Worm (Caenorhabditis elegans) whole organism, young adult: Measurements from ENCODE around the gene Y66D12A.8.

Source experiments
- F49E8.2 ChIP-seq: sonication (generic microtip); optimal IDR thresholded peaks from 3 replicates; lab custom pipeline; 2017; ENCODE audit warnings: missing genetic modification characterization, mild to moderate bottlenecking, missing compliant biosample characterization, antibody characterized with exemption, moderate library complexity; ENCODE audit not compliant: insufficient read depth
- aptf-3 ChIP-seq: fragments of 200-800 bp; sonication (Bioruptor generic); IDR thresholded peaks from 2 replicates; pipeline ENCODE4 v1.3.6; 2022; ENCODE audit warnings: missing genetic modification characterization, missing compliant biosample characterization
- attf-5 ChIP-seq: fragments of 200-800 bp; sonication (Bioruptor generic); optimal IDR thresholded peaks from 2 replicates; lab custom pipeline; 2018; ENCODE audit warnings: mild to moderate bottlenecking, missing genetic modification characterization, missing compliant biosample characterization
- mcd-1 ChIP-seq: fragments of 200-800 bp; sonication (Bioruptor generic); IDR thresholded peaks from 2 replicates; pipeline ENCODE4 v1.3.6; 2022; ENCODE audit warnings: missing genetic modification reagents, missing genetic modification characterization, missing compliant biosample characterization
- nhr-179 ChIP-seq: sonication (generic microtip); optimal IDR thresholded peaks from 2 replicates; lab custom pipeline; 2016; ENCODE audit warnings: mild to moderate bottlenecking, missing genetic modification characterization, missing compliant biosample characterization

DNA sequence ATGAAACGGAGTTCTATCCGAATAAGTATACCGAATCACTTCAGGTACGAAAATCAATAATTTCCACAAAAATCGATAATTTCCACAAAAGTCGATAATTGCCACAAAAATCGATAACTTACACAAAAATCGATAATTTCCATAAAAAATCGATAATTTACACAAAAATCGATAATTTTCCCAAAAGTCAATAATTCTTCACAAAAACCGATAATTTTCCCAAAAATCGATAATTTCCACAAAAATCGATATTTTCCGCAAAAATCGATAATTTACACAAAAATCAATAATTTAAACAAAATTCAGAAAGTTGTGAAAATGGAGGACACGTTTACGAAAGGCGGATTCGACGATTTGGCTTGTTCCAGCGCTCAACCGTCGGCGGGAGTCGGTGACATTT lies 40.9 kb downstream of the Y66D12A.8 start:
- TF ChIP-seq attf-5 (GFP tag; lab: Kevin White, UChicago) (no peak), nhr-179 (tag; lab: Kevin White, UChicago) (no peak), aptf-3 (GFP tag; lab: Robert Waterston, UW) (no peak), F49E8.2 (tag; lab: Kevin White, UChicago) (no peak), mcd-1 (no peak)
